Worm (Caenorhabditis elegans) whole organism, L4 larva: Measurements from ENCODE around the gene sax-2.

ENCODE experiments used
- fos-1 ChIP-seq: fragments of 150-350 bp; optimal IDR thresholded peaks from 2 replicates; lab custom pipeline; 2014; ENCODE audit warnings: missing biosample characterization, missing genetic modification characterization
- lin-13 ChIP-seq: fragments of 150-350 bp; optimal IDR thresholded peaks from 2 replicates; lab custom pipeline; 2014; ENCODE audit warnings: missing biosample characterization, missing genetic modification reagents, missing genetic modification characterization
- nhr-11 ChIP-seq: fragments of 150-350 bp; optimal IDR thresholded peaks from 2 replicates; lab custom pipeline; 2014; ENCODE audit warnings: missing biosample characterization, missing genetic modification characterization
- nhr-76 ChIP-seq: fragments of 150-350 bp; optimal IDR thresholded peaks from 2 replicates; lab custom pipeline; 2014; ENCODE audit warnings: missing biosample characterization, missing genetic modification characterization

DNA sequence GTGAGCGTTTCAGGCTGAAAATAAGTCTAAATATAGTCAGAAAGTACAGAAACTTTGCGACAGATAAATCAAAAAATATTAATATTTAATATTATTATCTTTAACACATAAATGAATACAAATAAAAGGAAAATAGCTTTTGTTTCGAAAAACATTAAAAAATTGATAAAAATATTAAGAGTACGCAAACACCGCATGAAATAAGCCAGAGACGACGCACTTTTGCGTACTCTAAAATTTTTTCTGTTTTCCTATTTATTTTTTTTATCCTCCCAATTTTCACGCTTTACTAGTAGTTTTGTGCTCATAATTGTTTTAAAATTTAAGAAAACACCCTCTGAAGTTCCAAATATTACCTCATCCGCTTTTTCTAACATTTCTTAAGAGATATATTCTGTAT is 43.6 kb downstream of the sax-2 start, which contains the start of the genes rbm-42 and grwd-1:
- TF ChIP-seq nhr-76 (tag; lab: Kevin White, UChicago) (no peak), lin-13 (no peak), fos-1 (tag; lab: Kevin White, UChicago) (no peak), nhr-11 (tag; lab: Kevin White, UChicago) (no peak)
